Worm (Caenorhabditis elegans) whole organism, L1 larva: Measurements from ENCODE around the gene nhr-131.

ENCODE experiments used
- C16A3.4 ChIP-seq: fragments of 150-350 bp; optimal IDR thresholded peaks from 2 replicates; lab custom pipeline; 2014; ENCODE audit warnings: missing biosample characterization, missing genetic modification characterization
- efl-1 ChIP-seq, 4 experiments: fragments of 150-350 bp; optimal IDR thresholded peaks in 3 of 4; peaks in 1 of 4; 1 replicate in 1 of 4; 2 replicates in 3 of 4; lab custom pipeline; 2014; ENCODE audit warnings: missing biosample characterization in 2 of 4, missing genetic modification characterization in 2 of 4, missing genetic modification reagents in 2 of 4
- egl-13 ChIP-seq: sonication (generic microtip); optimal IDR thresholded peaks from 2 replicates; lab custom pipeline; 2016; ENCODE audit warnings: missing genotype, missing genetic modification reagents, missing genetic modification characterization, missing compliant biosample characterization
- lin-13 ChIP-seq: fragments of 150-350 bp; optimal IDR thresholded peaks from 2 replicates; lab custom pipeline; 2014; ENCODE audit warnings: missing biosample characterization, missing genetic modification reagents, missing genetic modification characterization
- mab-9 ChIP-seq: fragments of 200-800 bp; sonication (Bioruptor generic); IDR thresholded peaks from 2 replicates; pipeline ENCODE4 v1.3.6; 2022; ENCODE audit warnings: missing genetic modification reagents, missing genetic modification characterization, missing compliant biosample characterization
- sup-37 ChIP-seq: fragments of 200-800 bp; sonication (Bioruptor generic); optimal IDR thresholded peaks from 2 replicates; lab custom pipeline; 2018; ENCODE audit warnings: mild to moderate bottlenecking, missing genetic modification characterization, missing compliant biosample characterization

Gene nhr-131

ce11 chrV:543169-543568, 49.0 kb downstream of the nhr-131 start, which contains the start of gene C14C6.3:
TSS of gene C14C6.3 (plus strand) at chrV:543469.
- no peak for TF ChIP-seq lin-13 (GFP tag; lab: Kevin White, UChicago)
- no peak for TF ChIP-seq egl-13 (tag; lab: Kevin White, UChicago)
- no peak for TF ChIP-seq sup-37 (GFP tag; lab: Kevin White, UChicago)
- no peak for TF ChIP-seq C16A3.4 (tag; lab: Kevin White, UChicago)
- no peak for TF ChIP-seq mab-9 (GFP tag; lab: Robert Waterston, UW)
- TF ChIP-seq efl-1 (optimal IDR thresholded peaks at IDR 0.05; lab: Kevin White, UChicago): no peak
- TF ChIP-seq efl-1 (GFP tag; optimal IDR thresholded peaks at IDR 0.05 in 1 of 2; lab: Kevin White, UChicago): no peak
